Fruit fly (Drosophila melanogaster): ENCODE results near the gene CG13771.

The CG13771 gene

DNA sequence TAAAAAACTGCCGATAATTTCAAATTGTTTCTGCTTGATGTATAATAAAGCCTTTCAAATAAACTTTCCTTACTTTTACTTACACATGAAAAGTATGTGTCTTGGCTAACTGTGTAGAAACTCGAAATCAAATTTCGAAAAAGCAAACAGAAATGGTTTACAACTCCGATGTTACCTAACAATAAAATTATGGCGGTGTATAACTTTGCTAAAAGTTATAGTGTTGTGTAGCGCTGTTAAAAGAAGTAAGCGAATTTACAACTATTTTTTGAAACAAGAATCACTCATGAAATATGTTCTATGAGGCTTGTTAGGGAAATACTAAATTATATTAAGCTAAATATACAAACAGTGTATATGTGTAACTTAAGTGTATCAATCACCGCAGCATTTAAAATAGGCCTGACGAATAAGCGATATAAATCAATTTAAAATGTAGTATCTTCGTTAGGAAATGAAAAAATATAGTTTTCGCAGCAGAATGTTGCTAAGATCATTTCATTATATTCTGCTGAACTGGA lies 40.7 kb downstream of the CG13771 start, which contains the start of gene CG34345 (continued):
- TF ChIP-seq CG18476 (GFP tag; optimal IDR thresholded peaks at IDR 0.05) = no peak
- TF ChIP-seq bab2 (GFP tag; optimal IDR thresholded peaks at IDR 0.05) = no peak
- TF ChIP-seq NC2α (GFP tag; optimal IDR thresholded peaks at IDR 0.05) = no peak
- TF ChIP-seq CG42726 (GFP tag; IDR thresholded peaks at IDR 0.05; ENCODE audit: partially characterized antibody) = peak; percentile 48

DNA sequence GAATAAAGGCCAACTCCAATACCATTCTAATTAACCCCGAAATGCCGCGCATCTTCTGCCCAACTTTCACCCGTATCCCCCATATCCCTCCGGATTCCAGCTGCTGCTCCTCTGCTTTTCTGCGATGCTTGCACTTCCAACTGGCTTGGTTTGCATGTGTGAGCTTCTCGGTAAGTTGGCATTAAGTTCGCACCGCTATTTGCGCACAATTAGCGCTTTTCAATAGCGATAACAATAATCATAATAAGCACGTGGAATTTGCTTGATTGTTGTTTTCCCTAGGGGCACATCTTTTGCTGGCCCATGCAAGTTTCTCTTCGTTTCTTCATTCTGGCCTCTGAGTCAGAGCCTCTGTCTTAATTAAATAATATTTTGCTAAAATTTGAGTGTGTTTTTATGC lies 41.4 kb downstream of the CG13771 start:
- TF ChIP-seq trh (GFP tag; optimal IDR thresholded peaks at IDR 0.05) (no peak), ERR (GFP tag; optimal IDR thresholded peaks at IDR 0.05) (no peak), pita (GFP tag; optimal IDR thresholded peaks at IDR 0.05) (no peak), Gug (GFP tag; IDR thresholded peaks at IDR 0.05) (no peak), Chrac-16 (GFP tag; optimal IDR thresholded peaks at IDR 0.05) (no peak), sr (GFP tag; IDR thresholded peaks at IDR 0.05) (no peak), gt (GFP tag; IDR thresholded peaks at IDR 0.05) (no peak), CG10565 (GFP tag; optimal IDR thresholded peaks at IDR 0.05) (no peak)

DNA sequence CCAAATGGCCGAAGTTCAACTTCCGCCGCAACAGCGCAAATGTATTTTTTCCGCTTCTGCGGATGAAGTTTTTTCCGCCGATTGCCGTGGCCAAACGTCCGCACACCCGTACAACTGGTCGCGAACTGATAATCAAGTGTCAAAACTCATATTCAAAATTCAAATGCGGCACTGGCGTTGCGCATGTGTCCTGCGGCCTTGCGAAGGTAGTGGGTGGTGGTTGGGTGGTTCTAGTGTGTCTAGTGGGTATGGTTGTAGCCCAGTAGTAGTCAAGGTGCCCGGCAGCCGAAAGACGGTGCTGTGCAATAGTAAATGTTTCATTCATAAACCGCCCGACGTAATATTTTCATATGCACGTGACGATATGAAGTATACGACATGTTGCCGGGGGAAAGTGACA lies 41.8 kb downstream of the CG13771 start, which contains the start of gene DIP-iota:
Gene DIP-iota, minus strand, starts transcription at position 101 of the 400 bp plus-strand sequence.
- TF ChIP-seq rib (GFP tag; IDR thresholded peaks at IDR 0.05) (no peak), Stat92E (GFP tag; optimal IDR thresholded peaks at IDR 0.05) (no peak), Rfx (GFP tag; IDR thresholded peaks at IDR 0.05) (no peak), CG17829 (tag; optimal IDR thresholded peaks at IDR 0.05) (no peak), CG18011 (GFP tag; optimal IDR thresholded peaks at IDR 0.05) (no peak), danr (GFP tag; IDR thresholded peaks at IDR 0.05) (no peak), klu (GFP tag; IDR thresholded peaks at IDR 0.05) (no peak), NFAT (GFP tag; IDR thresholded peaks at IDR 0.05) (no peak), Abd-B (GFP tag; optimal IDR thresholded peaks at IDR 0.05) (no peak), CG11093 (GFP tag; IDR thresholded peaks at IDR 0.05) (no peak), gt (GFP tag; IDR thresholded peaks at IDR 0.05) (no peak), CG12071 (GFP tag; optimal IDR thresholded peaks at IDR 0.05) (no peak), chinmo (GFP tag; IDR thresholded peaks at IDR 0.05; ENCODE audit: partially characterized antibody) (no peak), gcm2 (GFP tag; optimal IDR thresholded peaks at IDR 0.05) (no peak), bigmax (GFP tag; optimal IDR thresholded peaks at IDR 0.05) (no peak), CTCF (GFP tag; optimal IDR thresholded peaks at IDR 0.05) (no peak)

DNA sequence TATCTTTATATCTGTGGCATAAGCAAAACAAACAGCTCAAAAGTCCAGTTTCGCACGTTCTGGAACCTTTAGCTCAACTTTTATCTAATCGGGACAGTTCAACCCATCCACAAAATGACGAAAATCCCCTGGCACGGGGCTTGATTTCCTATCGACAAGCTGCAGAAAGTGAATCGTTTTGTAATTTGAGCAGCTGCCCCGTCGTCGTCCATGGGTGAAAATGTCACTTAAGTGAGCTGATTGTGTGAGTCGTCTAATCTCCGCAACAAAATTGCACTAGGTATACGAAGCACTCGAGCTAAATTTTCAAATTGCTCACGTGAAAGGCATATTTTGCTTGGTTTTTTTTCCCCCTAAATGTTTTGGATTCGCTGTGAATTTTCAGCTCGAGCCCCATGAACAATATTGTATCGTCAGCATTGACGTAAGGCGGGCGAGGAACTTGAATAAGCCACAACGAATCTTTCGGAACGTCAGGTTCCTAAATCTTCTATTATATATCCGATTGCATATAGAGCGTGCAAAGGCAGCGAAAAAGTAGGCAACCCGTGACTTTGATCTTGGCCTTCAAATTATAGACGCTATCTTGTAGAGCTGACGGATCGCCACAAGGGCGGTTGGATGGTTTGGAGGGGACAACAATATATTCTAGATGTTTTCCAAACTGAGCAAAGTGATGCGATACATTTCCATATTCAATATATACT lies 49.0 kb downstream of the CG13771 start:
- TF ChIP-seq Pdp1 (GFP tag; optimal IDR thresholded peaks at IDR 0.05) (peak in 1 of 2 experiments; percentile 19), Hey (tag; optimal IDR thresholded peaks at IDR 0.05) (peak; percentile 57), cwo (GFP tag; optimal IDR thresholded peaks at IDR 0.05) (peak; percentile 4), Med (GFP tag) (peak; percentile 7), org-1 (GFP tag; optimal IDR thresholded peaks at IDR 0.05) (no peak), MESR4 (GFP tag; optimal IDR thresholded peaks at IDR 0.05) (no peak), sens (GFP tag) (peak; percentile 52)

DNA sequence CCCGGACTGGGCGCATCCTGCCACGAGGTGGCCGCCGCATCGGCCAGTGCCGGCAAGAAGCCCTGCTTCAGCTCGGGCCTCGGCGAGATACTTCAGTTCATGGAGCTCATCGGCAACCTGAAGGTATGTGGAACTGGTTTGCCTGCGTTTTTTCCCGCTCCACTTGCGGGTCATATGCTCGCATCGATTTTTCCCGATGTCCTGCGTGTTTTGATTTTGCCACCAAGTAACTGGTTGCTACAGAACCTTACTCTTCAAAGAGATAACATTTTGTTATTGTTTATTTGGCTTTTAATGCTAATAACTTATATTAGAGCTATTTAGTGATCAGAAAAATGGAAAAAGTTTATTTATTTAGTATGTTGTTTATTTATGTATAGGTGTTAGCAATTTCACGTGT lies 50.3 kb downstream of the CG13771 start:
- no peak for TF ChIP-seq ind (GFP tag; optimal IDR thresholded peaks at IDR 0.05)
- peak; percentile 95 for TF ChIP-seq onecut (GFP tag; IDR thresholded peaks at IDR 0.05)
- no peak for TF ChIP-seq sqz (GFP tag; optimal IDR thresholded peaks at IDR 0.05)
- no peak for TF ChIP-seq CG8388 (GFP tag; optimal IDR thresholded peaks at IDR 0.05)
- TF ChIP-seq CG9609 (GFP tag; optimal IDR thresholded peaks at IDR 0.05) = no peak
- TF ChIP-seq sens (GFP tag) = no peak
- TF ChIP-seq CG8765 (GFP tag; IDR thresholded peaks at IDR 0.05) = no peak
- peak; percentile 54 for TF ChIP-seq CG18011 (GFP tag; optimal IDR thresholded peaks at IDR 0.05)
- TF ChIP-seq CG15601 (tag; optimal IDR thresholded peaks at IDR 0.05) = no peak
